Fruit fly (Drosophila melanogaster) whole organism, embryonic: ENCODE results near the gene CG17660.

Experiments
- Bgb ChIP-seq: fragments of 200-800 bp; sonication (Bioruptor generic); IDR thresholded peaks from 2 replicates; pipeline ENCODE4 v1.3.6; 2022; ENCODE audit warnings: missing biosample characterization, missing genetic modification characterization; ENCODE audit not compliant: partially characterized antibody
- CG10543 ChIP-seq: fragments of 200-800 bp; sonication (Bioruptor generic); optimal IDR thresholded peaks from 3 replicates; lab custom pipeline; 2017; ENCODE audit warnings: missing biosample characterization, mild to moderate bottlenecking, missing genetic modification characterization, moderate library complexity
- CG11247 ChIP-seq: fragments of 200-800 bp; sonication (Bioruptor generic); IDR thresholded peaks from 2 replicates; pipeline ENCODE4 v1.3.6; 2022; ENCODE audit warnings: missing biosample characterization, missing genetic modification characterization
- CG13624 ChIP-seq: fragments of 200-800 bp; sonication (Bioruptor generic); optimal IDR thresholded peaks from 2 replicates; lab custom pipeline; 2016; ENCODE audit warnings: missing biosample characterization, missing genetic modification characterization
- CG17186 ChIP-seq: fragments of 200-800 bp; sonication (Bioruptor generic); optimal IDR thresholded peaks from 3 replicates; lab custom pipeline; 2017; ENCODE audit warnings: missing biosample characterization, missing genetic modification reagents, missing genetic modification characterization
- CG18011 ChIP-seq: fragments of 200-800 bp; sonication (Bioruptor generic); optimal IDR thresholded peaks from 2 replicates; lab custom pipeline; 2017; ENCODE audit warnings: missing biosample characterization, missing genetic modification characterization, mild to moderate bottlenecking, moderate library complexity, missing genotype
- CG18476 ChIP-seq: fragments of 200-800 bp; sonication (Bioruptor generic); optimal IDR thresholded peaks from 2 replicates; lab custom pipeline; 2016; ENCODE audit warnings: missing biosample characterization, mild to moderate bottlenecking, missing genetic modification characterization
- CG18764 ChIP-seq: fragments of 200-800 bp; sonication (Bioruptor generic); optimal IDR thresholded peaks from 3 replicates; lab custom pipeline; 2016; ENCODE audit warnings: missing biosample characterization, missing genetic modification characterization
- CG3407 ChIP-seq: fragments of 200-800 bp; sonication (Bioruptor generic); optimal IDR thresholded peaks from 2 replicates; lab custom pipeline; 2018; ENCODE audit warnings: missing biosample characterization, mild to moderate bottlenecking, missing genetic modification characterization
- CG34376 ChIP-seq: fragments of 200-800 bp; sonication (Bioruptor generic); optimal IDR thresholded peaks from 2 replicates; lab custom pipeline; 2018; ENCODE audit warnings: missing biosample characterization, mild to moderate bottlenecking, missing genetic modification characterization
- CG3726 ChIP-seq: fragments of 200-800 bp; sonication (Bioruptor generic); IDR thresholded peaks from 3 replicates; pipeline ENCODE4, ENCODE4 v1.3.6; 2022; ENCODE audit warnings: missing biosample characterization, missing genetic modification characterization
- CG3847 ChIP-seq: fragments of 200-800 bp; sonication (Bioruptor generic); IDR thresholded peaks from 2 replicates; pipeline ENCODE4 v1.3.6; 2022; ENCODE audit warnings: missing biosample characterization, missing genetic modification characterization
- CG8281 ChIP-seq: fragments of 200-800 bp; sonication (Bioruptor generic); optimal IDR thresholded peaks from 2 replicates; lab custom pipeline; 2018; ENCODE audit warnings: missing biosample characterization, mild to moderate bottlenecking, missing genetic modification characterization, moderate library complexity
- CG9215 ChIP-seq: fragments of 200-800 bp; sonication (Bioruptor generic); IDR thresholded peaks from 2 replicates; pipeline ENCODE4 v1.3.6; 2022; ENCODE audit warnings: missing biosample characterization, missing genetic modification characterization
- CG9876 ChIP-seq: fragments of 200-800 bp; sonication (Bioruptor generic); optimal IDR thresholded peaks from 2 replicates; lab custom pipeline; 2016; ENCODE audit warnings: missing biosample characterization, missing genetic modification characterization
- CHES-1-like ChIP-seq: fragments of 200-800 bp; sonication (Bioruptor generic); optimal IDR thresholded peaks from 2 replicates; lab custom pipeline; 2016; ENCODE audit warnings: missing biosample characterization, missing genetic modification characterization
- Doc3 ChIP-seq: fragments of 200-800 bp; sonication (Bioruptor generic); IDR thresholded peaks from 3 replicates; pipeline ENCODE4 v1.3.6; 2022; ENCODE audit warnings: missing biosample characterization, missing genetic modification characterization; ENCODE audit not compliant: partially characterized antibody
- ERR ChIP-seq: fragments of 200-800 bp; sonication (Bioruptor generic); optimal IDR thresholded peaks from 2 replicates; lab custom pipeline; 2016; ENCODE audit warnings: missing biosample characterization, missing genetic modification characterization
- Eip74EF ChIP-seq, 2 experiments: fragments of 200-800 bp in 1 of 2; fragments of >200 bp in 1 of 2; sonication (Bioruptor generic) in 1 of 2; optimal IDR thresholded peaks; 2 replicates each; lab custom pipeline; 2017 to 2019; ENCODE audit warnings: missing biosample characterization in 2 of 2, missing genetic modification characterization in 2 of 2, mild to moderate bottlenecking in 1 of 2, moderate library complexity in 1 of 2
- Elba2 ChIP-seq: fragments of 200-800 bp; sonication (Bioruptor generic); optimal IDR thresholded peaks from 3 replicates; lab custom pipeline; 2016; ENCODE audit warnings: missing biosample characterization, missing genetic modification characterization
- Gsc ChIP-seq: fragments of 200-800 bp; sonication (Bioruptor generic); IDR thresholded peaks from 2 replicates; pipeline ENCODE4 v1.3.6; 2022; ENCODE audit warnings: missing biosample characterization, missing genetic modification characterization
- HLH4C ChIP-seq: fragments of 200-800 bp; sonication (Bioruptor generic); IDR thresholded peaks from 3 replicates; pipeline ENCODE4 v1.3.6; 2022; ENCODE audit warnings: missing biosample characterization, missing genetic modification characterization; ENCODE audit not compliant: partially characterized antibody
- HLHmδ ChIP-seq: fragments of 200-800 bp; sonication (Bioruptor generic); optimal IDR thresholded peaks from 2 replicates; lab custom pipeline; 2018; ENCODE audit warnings: missing biosample characterization, mild to moderate bottlenecking, missing genetic modification characterization, moderate library complexity
- Nf-YA ChIP-seq: fragments of 200-800 bp; sonication (Bioruptor generic); IDR thresholded peaks from 2 replicates; pipeline ENCODE4 v1.3.6; 2022; ENCODE audit warnings: missing biosample characterization, missing genetic modification characterization
- Opbp ChIP-seq: fragments of 200-800 bp; sonication (Bioruptor generic); IDR thresholded peaks from 3 replicates; pipeline ENCODE4 v1.3.6; 2022; ENCODE audit warnings: missing biosample characterization, missing genetic modification characterization; ENCODE audit not compliant: partially characterized antibody
- Optix ChIP-seq: fragments of 200-800 bp; sonication (Bioruptor generic); IDR thresholded peaks from 3 replicates; pipeline ENCODE4 v1.3.6; 2022; ENCODE audit warnings: missing biosample characterization, missing genetic modification characterization
- Sox102F ChIP-seq: fragments of 200-800 bp; sonication (Bioruptor generic); optimal IDR thresholded peaks from 2 replicates; lab custom pipeline; 2018; ENCODE audit warnings: missing biosample characterization, mild to moderate bottlenecking, missing genetic modification characterization, moderate library complexity
- Sry-β ChIP-seq: fragments of 200-800 bp; sonication (Bioruptor generic); optimal IDR thresholded peaks from 2 replicates; lab custom pipeline; 2018; ENCODE audit warnings: missing biosample characterization, mild to moderate bottlenecking, missing genetic modification characterization, moderate library complexity
- YL-1 ChIP-seq: fragments of 200-800 bp; sonication (Bioruptor generic); optimal IDR thresholded peaks from 3 replicates; lab custom pipeline; 2017; ENCODE audit warnings: missing biosample characterization, mild to moderate bottlenecking, missing genetic modification characterization
- ase ChIP-seq: fragments of 200-800 bp; sonication (Bioruptor generic); IDR thresholded peaks from 3 replicates; pipeline ENCODE4 v1.3.6; 2022; ENCODE audit warnings: missing biosample characterization, missing genetic modification characterization
- ash1 ChIP-seq: fragments of 200-800 bp; sonication (Bioruptor generic); optimal IDR thresholded peaks from 2 replicates; lab custom pipeline; 2018; ENCODE audit warnings: missing biosample characterization, mild to moderate bottlenecking, missing genetic modification characterization
- dysf ChIP-seq: fragments of 200-800 bp; sonication (Bioruptor generic); IDR thresholded peaks from 3 replicates; pipeline ENCODE4 v1.3.6; 2022; ENCODE audit warnings: missing biosample characterization, missing genetic modification characterization
- fd3F ChIP-seq: fragments of 200-800 bp; sonication (Bioruptor generic); optimal IDR thresholded peaks from 2 replicates; lab custom pipeline; 2018; ENCODE audit warnings: missing biosample characterization, mild to moderate bottlenecking, missing genetic modification characterization, moderate library complexity
- ham ChIP-seq: fragments of 200-800 bp; sonication (Bioruptor generic); IDR thresholded peaks from 2 replicates; pipeline ENCODE4 v1.3.6; 2022; ENCODE audit warnings: missing biosample characterization, missing genetic modification characterization
- knrl ChIP-seq: fragments of 200-800 bp; sonication (Bioruptor generic); IDR thresholded peaks from 3 replicates; pipeline ENCODE4 v1.3.6; 2022; ENCODE audit warnings: missing biosample characterization, missing genetic modification characterization; ENCODE audit not compliant: partially characterized antibody
- nau ChIP-seq: fragments of 200-800 bp; sonication (Bioruptor generic); optimal IDR thresholded peaks from 3 replicates; lab custom pipeline; 2017; ENCODE audit warnings: missing biosample characterization, mild to moderate bottlenecking, missing genetic modification characterization, missing genetic modification reagents
- onecut ChIP-seq: fragments of 200-800 bp; sonication (Bioruptor generic); IDR thresholded peaks from 2 replicates; pipeline ENCODE4 v1.3.6; 2022; ENCODE audit warnings: missing biosample characterization, missing genetic modification characterization
- org-1 ChIP-seq: fragments of 200-800 bp; sonication (Bioruptor generic); optimal IDR thresholded peaks from 2 replicates; lab custom pipeline; 2017; ENCODE audit warnings: missing biosample characterization, missing genetic modification characterization
- otp ChIP-seq: fragments of 200-800 bp; sonication (Bioruptor generic); IDR thresholded peaks from 3 replicates; pipeline ENCODE4, ENCODE4 v1.3.6; 2022; ENCODE audit warnings: missing biosample characterization, missing genetic modification characterization
- pan ChIP-seq, 4 experiments: fragments of >200 bp in 3 of 4; fragments of 200-800 bp in 1 of 4; sonication (Bioruptor generic) in 1 of 4; optimal IDR thresholded peaks in 3 of 4; IDR thresholded peaks in 1 of 4; 2 replicates each; pipeline versions ENCODE4 v1.3.6 to Lab custom; 2017 to 2022; ENCODE audit warnings: missing biosample characterization in 2 of 4, missing genetic modification characterization in 2 of 4, mixed read lengths in 1 of 4
- pho ChIP-seq: fragments of 200-800 bp; sonication (Bioruptor generic); optimal IDR thresholded peaks from 2 replicates; lab custom pipeline; 2016; ENCODE audit warnings: missing biosample characterization, missing genetic modification characterization
- psq ChIP-seq: fragments of 200-800 bp; sonication (Bioruptor generic); optimal IDR thresholded peaks from 2 replicates; lab custom pipeline; 2017; ENCODE audit warnings: missing biosample characterization, missing genetic modification characterization
- schlank ChIP-seq: fragments of 200-800 bp; sonication (Bioruptor generic); optimal IDR thresholded peaks from 2 replicates; lab custom pipeline; 2018; ENCODE audit warnings: missing biosample characterization, mild to moderate bottlenecking, missing genetic modification characterization
- sd ChIP-seq: fragments of 200-800 bp; sonication (Bioruptor generic); optimal IDR thresholded peaks from 3 replicates; lab custom pipeline; 2018; ENCODE audit warnings: missing biosample characterization, mild to moderate bottlenecking, missing genetic modification characterization, moderate library complexity
- slp2 ChIP-seq: fragments of 200-800 bp; sonication (Bioruptor generic); optimal IDR thresholded peaks from 2 replicates; lab custom pipeline; 2016; ENCODE audit warnings: missing biosample characterization, missing genetic modification characterization
- ssp ChIP-seq: fragments of 200-800 bp; sonication (Bioruptor generic); IDR thresholded peaks from 2 replicates; pipeline ENCODE4 v1.3.6; 2022; ENCODE audit warnings: missing biosample characterization, missing genetic modification characterization
- tgo ChIP-seq: fragments of 200-800 bp; sonication (Bioruptor generic); IDR thresholded peaks from 3 replicates; pipeline ENCODE4 v1.3.6; 2022; ENCODE audit warnings: missing biosample characterization, missing genetic modification characterization
- trh ChIP-seq: fragments of 200-800 bp; sonication (Bioruptor generic); optimal IDR thresholded peaks from 2 replicates; lab custom pipeline; 2016; ENCODE audit warnings: missing biosample characterization, missing genetic modification characterization
- vvl ChIP-seq: fragments of 200-800 bp; sonication (Bioruptor generic); IDR thresholded peaks from 2 replicates; pipeline ENCODE4 v1.3.6; 2022; ENCODE audit warnings: missing biosample characterization, missing genetic modification characterization

The CG17660 gene

dm6 chr2L:1729607-1730011 is 19.4 kb upstream of the CG17660 start, which contains the start of the genes Eno and CG31937 (continued):
- TF ChIP-seq onecut (GFP tag; lab: Robert Waterston, UW) (peak; percentile 14; the same call in 1 of the 2 replicates), CHES-1-like (GFP tag; lab: Kevin White, UChicago) (peak; percentile 59), ham (GFP tag; lab: Robert Waterston, UW) (no peak), CG18764 (GFP tag; lab: Kevin White, UChicago) (peak; percentile 9), schlank (tag; lab: Kevin White, UChicago) (no peak), psq (GFP tag; lab: Kevin White, UChicago) (no peak), CG11247 (GFP tag; lab: Robert Waterston, UW) (no peak), CG18476 (GFP tag; lab: Kevin White, UChicago) (no peak), CG9215 (GFP tag; lab: Robert Waterston, UW) (peak; percentile 63; the same call in 1 of the 2 replicates), CG18011 (GFP tag; lab: Kevin White, UChicago) (peak; percentile 31), knrl (GFP tag; lab: Robert Waterston, UW) (no peak), CG10543 (GFP tag; lab: Kevin White, UChicago) (peak; percentile 77), sd (no peak), dysf (GFP tag; lab: Robert Waterston, UW) (peak; percentile 72; the same call in 1 of the 3 replicates), Sox102F (peak; percentile 38), Gsc (GFP tag; lab: Robert Waterston, UW) (no peak), Optix (GFP tag; lab: Robert Waterston, UW) (0 out of 3 replicates have a peak, but pooled peaks have one; percentile 8), tgo (GFP tag; lab: Robert Waterston, UW) (peak; percentile 59), Eip74EF (GFP tag; optimal IDR thresholded peaks at IDR 0.05; lab: Kevin White, UChicago) (no peak), nau (no peak), CG3847 (0 out of 2 replicates have a peak, but pooled peaks have one; percentile 21), Doc3 (GFP tag; lab: Robert Waterston, UW) (no peak), fd3F (GFP tag; lab: Kevin White, UChicago) (peak; percentile 3), YL-1 (GFP tag; lab: Kevin White, UChicago) (no peak), CG3407 (GFP tag; lab: Kevin White, UChicago) (peak; percentile 23), CG17186 (GFP tag; lab: Kevin White, UChicago) (no peak), ash1 (GFP tag; lab: Kevin White, UChicago) (no peak), pan (optimal IDR thresholded peaks at IDR 0.05; lab: Kevin White, UChicago) (no peak), pan (GFP tag; optimal IDR thresholded peaks at IDR 0.05 in 1 of 2, IDR thresholded peaks at IDR 0.05 in 1 of 2) (peak in 1 of 2 experiments; percentile 67), HLH4C (GFP tag; lab: Robert Waterston, UW) (no peak), Sry-β (GFP tag; lab: Kevin White, UChicago) (peak; percentile 90), Bgb (GFP tag; lab: Robert Waterston, UW) (no peak; the same call in 1 of the 2 replicates), CG9876 (GFP tag; lab: Kevin White, UChicago) (no peak), CG3726 (GFP tag; lab: Robert Waterston, UW) (no peak), HLHmδ (GFP tag; lab: Kevin White, UChicago) (no peak), ERR (GFP tag; lab: Kevin White, UChicago) (no peak), Nf-YA (no peak), vvl (peak; percentile 54), ase (GFP tag; lab: Robert Waterston, UW) (peak; percentile 39; the same call in 1 of the 3 replicates), CG13624 (GFP tag; lab: Kevin White, UChicago) (peak; percentile 56), Elba2 (GFP tag; lab: Kevin White, UChicago) (no peak), Opbp (GFP tag; lab: Robert Waterston, UW) (no peak), pho (GFP tag; lab: Kevin White, UChicago) (peak; percentile 37), CG8281 (tag; lab: Kevin White, UChicago) (no peak), slp2 (GFP tag; lab: Kevin White, UChicago) (no peak), ssp (0 out of 2 replicates have a peak, but pooled peaks have one; percentile 29), otp (GFP tag; lab: Robert Waterston, UW) (no peak; the same call in 2 of the 3 replicates), trh (GFP tag; lab: Kevin White, UChicago) (no peak), org-1 (GFP tag; lab: Kevin White, UChicago) (peak; percentile 14), CG34376 (GFP tag; lab: Kevin White, UChicago) (peak; percentile 54)
